Fruit fly (Drosophila melanogaster) whole organism, embryonic: Measurements from ENCODE around the gene CG4660.
A peak's percentile ranks its signal among the peaks of the same experiment; 100 is the strongest.

Experiments
- Aef1 ChIP-seq: fragments of 200-800 bp; sonication (Bioruptor generic); IDR thresholded peaks from 3 replicates; pipeline ENCODE4 v1.3.6; 2022; ENCODE audit warnings: missing biosample characterization, missing genetic modification characterization
- Bgb ChIP-seq: fragments of 200-800 bp; sonication (Bioruptor generic); IDR thresholded peaks from 2 replicates; pipeline ENCODE4 v1.3.6; 2022; ENCODE audit warnings: missing biosample characterization, missing genetic modification characterization; ENCODE audit not compliant: partially characterized antibody
- CG11504 ChIP-seq: fragments of 200-800 bp; sonication (Bioruptor generic); optimal IDR thresholded peaks from 3 replicates; lab custom pipeline; 2019; ENCODE audit warnings: missing biosample characterization, mild to moderate bottlenecking, missing genetic modification characterization, moderate library complexity
- CG12744 ChIP-seq: fragments of 200-800 bp; sonication (Bioruptor generic); optimal IDR thresholded peaks from 2 replicates; lab custom pipeline; 2016; ENCODE audit warnings: missing biosample characterization, missing genetic modification characterization
- CG13123 ChIP-seq: fragments of 200-800 bp; sonication (Bioruptor generic); optimal IDR thresholded peaks from 2 replicates; lab custom pipeline; 2016; ENCODE audit warnings: missing biosample characterization, missing genetic modification characterization
- CG13894 ChIP-seq: fragments of 200-800 bp; sonication (Bioruptor generic); optimal IDR thresholded peaks from 3 replicates; lab custom pipeline; 2018; ENCODE audit warnings: missing biosample characterization, mild to moderate bottlenecking, missing genetic modification characterization, moderate library complexity
- CG14710 ChIP-seq: fragments of 200-800 bp; sonication (Bioruptor generic); optimal IDR thresholded peaks from 3 replicates; lab custom pipeline; 2019; ENCODE audit warnings: missing biosample characterization, mild to moderate bottlenecking, missing genetic modification characterization, moderate library complexity
- CG15601 ChIP-seq: fragments of 200-800 bp; sonication (Bioruptor generic); optimal IDR thresholded peaks from 3 replicates; lab custom pipeline; 2019; ENCODE audit warnings: missing biosample characterization, mild to moderate bottlenecking, missing genetic modification characterization, moderate library complexity
- CG1603 ChIP-seq: fragments of 200-800 bp; sonication (Bioruptor generic); optimal IDR thresholded peaks from 2 replicates; lab custom pipeline; 2019; ENCODE audit warnings: missing biosample characterization, mild to moderate bottlenecking, missing genetic modification characterization, moderate library complexity
- CG16863 ChIP-seq: fragments of 200-800 bp; sonication (Bioruptor generic); optimal IDR thresholded peaks from 3 replicates; lab custom pipeline; 2016; ENCODE audit warnings: missing biosample characterization, missing genetic modification characterization
- CG2199 ChIP-seq: fragments of 200-800 bp; sonication (Bioruptor generic); IDR thresholded peaks from 3 replicates; pipeline ENCODE4 v1.3.6; 2022; ENCODE audit warnings: missing biosample characterization, missing genetic modification characterization
- CG2202 ChIP-seq: fragments of 200-800 bp; sonication (Bioruptor generic); optimal IDR thresholded peaks from 2 replicates; lab custom pipeline; 2018; ENCODE audit warnings: missing biosample characterization, mild to moderate bottlenecking, missing genetic modification characterization
- CG31365 ChIP-seq: fragments of 200-800 bp; sonication (Bioruptor generic); optimal IDR thresholded peaks from 2 replicates; lab custom pipeline; 2018; ENCODE audit warnings: missing biosample characterization, mild to moderate bottlenecking, missing genetic modification characterization
- CG33213 ChIP-seq: fragments of 200-800 bp; sonication (Bioruptor generic); optimal IDR thresholded peaks from 3 replicates; lab custom pipeline; 2016; ENCODE audit warnings: missing biosample characterization, missing genetic modification characterization
- CG42726 ChIP-seq: fragments of 200-800 bp; sonication (Bioruptor generic); IDR thresholded peaks from 2 replicates; pipeline ENCODE4 v1.3.6; 2022; ENCODE audit warnings: missing biosample characterization, missing genetic modification characterization; ENCODE audit not compliant: partially characterized antibody
- CG4707 ChIP-seq: fragments of 200-800 bp; sonication (Bioruptor generic); optimal IDR thresholded peaks from 2 replicates; lab custom pipeline; 2018; ENCODE audit warnings: missing biosample characterization, mild to moderate bottlenecking, missing genetic modification characterization, moderate library complexity
- CG6791 ChIP-seq: fragments of 200-800 bp; sonication (Bioruptor generic); IDR thresholded peaks from 3 replicates; pipeline ENCODE4 v1.3.6; 2022; ENCODE audit warnings: missing biosample characterization, missing genetic modification characterization; ENCODE audit not compliant: partially characterized antibody
- CG6813 ChIP-seq: fragments of 200-800 bp; sonication (Bioruptor generic); optimal IDR thresholded peaks from 2 replicates; lab custom pipeline; 2017; ENCODE audit warnings: missing biosample characterization, missing genetic modification characterization, mild to moderate bottlenecking, moderate library complexity, missing genetic modification reagents
- CG8281 ChIP-seq: fragments of 200-800 bp; sonication (Bioruptor generic); optimal IDR thresholded peaks from 2 replicates; lab custom pipeline; 2018; ENCODE audit warnings: missing biosample characterization, mild to moderate bottlenecking, missing genetic modification characterization, moderate library complexity
- CTCF ChIP-seq: fragments of 200-800 bp; sonication (Bioruptor generic); optimal IDR thresholded peaks from 2 replicates; lab custom pipeline; 2017; ENCODE audit warnings: missing biosample characterization, mild to moderate bottlenecking, missing genetic modification characterization, moderate library complexity
- Kr ChIP-seq: fragments of 200-800 bp; sonication (Bioruptor generic); optimal IDR thresholded peaks from 2 replicates; lab custom pipeline; 2017; ENCODE audit warnings: missing biosample characterization, mild to moderate bottlenecking, missing genetic modification characterization
- Lhr ChIP-seq: fragments of 200-800 bp; sonication (Bioruptor generic); optimal IDR thresholded peaks from 3 replicates; lab custom pipeline; 2017; ENCODE audit warnings: mild to moderate bottlenecking, missing biosample characterization, missing genetic modification reagents, missing genetic modification characterization
- Med ChIP-seq: fragments of 200-800 bp; sonication (Bioruptor generic); peaks from one replicate; lab custom pipeline; 2016; ENCODE audit warnings: missing biosample characterization, missing genetic modification characterization, mild to moderate bottlenecking, inconsistent platforms, moderate library complexity
- Pdp1 ChIP-seq, 2 experiments: fragments of 200-800 bp; sonication (Bioruptor generic); optimal IDR thresholded peaks; 3 replicates each; lab custom pipeline; 2016; ENCODE audit warnings: missing biosample characterization in 2 of 2, missing genetic modification characterization in 2 of 2, mild to moderate bottlenecking in 1 of 2, moderate library complexity in 1 of 2
- Sry-δ ChIP-seq: fragments of 200-800 bp; sonication (Bioruptor generic); optimal IDR thresholded peaks from 2 replicates; lab custom pipeline; 2016; ENCODE audit warnings: missing biosample characterization, missing genetic modification characterization
- Vsx1 ChIP-seq: fragments of 200-800 bp; sonication (Bioruptor generic); optimal IDR thresholded peaks from 2 replicates; lab custom pipeline; 2017; ENCODE audit warnings: missing biosample characterization, mild to moderate bottlenecking, missing genetic modification characterization, missing genetic modification reagents
- amos ChIP-seq: fragments of 200-800 bp; sonication (Bioruptor generic); IDR thresholded peaks from 2 replicates; pipeline ENCODE4 v1.3.6; 2022; ENCODE audit warnings: missing biosample characterization, missing genetic modification characterization; ENCODE audit not compliant: partially characterized antibody
- bbx ChIP-seq: fragments of 200-800 bp; sonication (Bioruptor generic); IDR thresholded peaks from 2 replicates; pipeline ENCODE4 v1.3.6; 2022; ENCODE audit warnings: missing biosample characterization, missing genetic modification characterization; ENCODE audit not compliant: partially characterized antibody
- dan ChIP-seq: fragments of 200-800 bp; sonication (Bioruptor generic); IDR thresholded peaks from 2 replicates; pipeline ENCODE4 v1.3.6; 2022; ENCODE audit warnings: missing biosample characterization, missing genetic modification characterization
- danr ChIP-seq: fragments of 200-800 bp; sonication (Bioruptor generic); IDR thresholded peaks from 2 replicates; pipeline ENCODE4 v1.3.6; 2022; ENCODE audit warnings: missing biosample characterization, missing genetic modification characterization
- dati ChIP-seq: fragments of 200-800 bp; sonication (Bioruptor generic); IDR thresholded peaks from 2 replicates; pipeline ENCODE4 v1.3.6; 2022; ENCODE audit warnings: missing biosample characterization, missing genetic modification characterization
- gcm2 ChIP-seq: fragments of 200-800 bp; sonication (Bioruptor generic); optimal IDR thresholded peaks from 2 replicates; lab custom pipeline; 2016; ENCODE audit warnings: missing biosample characterization, missing genetic modification characterization
- pita ChIP-seq: fragments of 200-800 bp; sonication (Bioruptor generic); optimal IDR thresholded peaks from 2 replicates; lab custom pipeline; 2017; ENCODE audit warnings: missing biosample characterization, mild to moderate bottlenecking, missing genetic modification characterization
- sens ChIP-seq: fragments of 200-800 bp; sonication (Bioruptor generic); peaks from one replicate; lab custom pipeline; 2016; ENCODE audit warnings: missing biosample characterization, missing genetic modification characterization
- stwl ChIP-seq: fragments of 200-800 bp; sonication (Bioruptor generic); optimal IDR thresholded peaks from 3 replicates; lab custom pipeline; 2018; ENCODE audit warnings: missing biosample characterization, mild to moderate bottlenecking, missing genetic modification characterization, moderate library complexity
- toy ChIP-seq: fragments of 200-800 bp; sonication (Bioruptor generic); IDR thresholded peaks from 2 replicates; pipeline ENCODE4 v1.3.6; 2022; ENCODE audit warnings: missing biosample characterization, missing genetic modification characterization
- vvl ChIP-seq: fragments of 200-800 bp; sonication (Bioruptor generic); IDR thresholded peaks from 2 replicates; pipeline ENCODE4 v1.3.6; 2022; ENCODE audit warnings: missing biosample characterization, missing genetic modification characterization
- z ChIP-seq: fragments of 200-800 bp; sonication (Bioruptor generic); IDR thresholded peaks from 3 replicates; pipeline ENCODE4 v1.3.6; 2022; ENCODE audit warnings: missing biosample characterization, missing genetic modification characterization

Gene CG4660

DNA sequence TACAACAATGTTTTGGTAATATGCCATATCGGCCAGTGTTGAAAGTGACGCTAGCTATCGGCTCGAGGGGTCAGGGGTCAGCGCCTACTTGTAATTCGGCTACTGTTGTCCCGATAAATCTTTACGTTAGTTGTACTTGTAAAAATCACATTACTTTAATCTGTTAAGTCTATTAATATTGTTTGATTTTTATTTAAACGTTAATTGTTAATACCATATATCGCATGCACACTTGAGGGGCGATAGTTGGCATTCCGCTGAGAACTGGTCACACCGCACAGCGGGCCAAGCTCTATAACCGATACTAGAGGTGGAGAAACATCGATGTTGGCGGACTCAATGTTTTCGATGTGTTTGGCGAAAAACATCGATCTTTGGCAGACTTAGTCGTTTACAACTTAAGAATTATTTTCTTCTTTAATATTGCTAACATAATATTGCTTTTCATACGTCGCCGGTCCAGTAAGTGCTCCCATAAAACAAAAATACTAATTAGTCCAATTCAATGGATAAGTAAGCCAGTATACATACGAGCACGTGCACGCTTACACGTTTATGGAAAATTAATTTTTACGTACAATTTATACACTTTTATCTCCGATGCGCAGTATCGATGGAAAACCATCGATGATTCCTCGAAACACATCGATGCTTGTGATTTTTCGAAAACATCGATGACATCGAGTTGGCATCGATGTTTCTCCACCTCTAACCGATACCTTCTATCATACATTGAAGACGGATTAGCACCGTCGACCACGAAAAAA is 43.8 kb downstream of the CG4660 start, which contains the start of the genes rux and MCTS1 (continued):
- TF ChIP-seq dan (GFP tag; lab: Robert Waterston, UW) (no peak), Aef1 (GFP tag; lab: Robert Waterston, UW) (peak; percentile 22; the same call in 1 of the 3 replicates), gcm2 (no peak), Sry-δ (GFP tag; lab: Kevin White, UChicago) (peak; percentile 89), toy (GFP tag; lab: Robert Waterston, UW) (no peak), CG13123 (GFP tag; lab: Kevin White, UChicago) (no peak)

DNA sequence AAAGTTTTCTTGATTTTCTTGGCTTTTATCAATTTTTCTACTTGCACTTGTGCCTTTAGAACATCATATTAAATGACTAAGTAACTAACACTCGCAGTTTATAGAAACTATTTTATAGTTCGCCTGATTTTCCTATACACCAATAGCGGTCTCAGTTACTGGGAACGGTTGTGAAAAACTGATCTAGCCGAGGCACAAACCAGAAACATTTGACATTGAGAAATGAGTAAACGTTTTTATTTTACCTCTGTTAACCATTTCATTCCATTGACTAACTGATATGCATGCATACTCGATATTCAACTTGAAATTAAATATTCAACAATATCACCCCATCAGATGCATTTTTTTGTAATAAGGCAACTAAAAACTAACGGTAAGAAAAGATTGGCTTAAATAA is 45.8 kb downstream of the CG4660 start:
- TF ChIP-seq Med (GFP tag; lab: Kevin White, UChicago) (peak; percentile 9), CG8281 (tag; lab: Kevin White, UChicago) (peak; percentile 46), z (no peak), CG16863 (GFP tag; lab: Kevin White, UChicago) (no peak), CG4707 (peak; percentile 38), CG11504 (tag; lab: Kevin White, UChicago) (peak; percentile 32), CG33213 (GFP tag; lab: Kevin White, UChicago) (no peak), amos (GFP tag; lab: Robert Waterston, UW) (peak; percentile 6; the same call in 1 of the 2 replicates), pita (peak; percentile 78), sens (GFP tag; lab: Kevin White, UChicago) (peak; percentile 77), stwl (tag; lab: Kevin White, UChicago) (peak; percentile 31), CG1603 (peak; percentile 37), bbx (peak; percentile 58; the same call in 1 of the 2 replicates), CG2202 (tag; lab: Kevin White, UChicago) (peak; percentile 2), CG6791 (GFP tag; lab: Robert Waterston, UW) (0 out of 3 replicates have a peak, but pooled peaks have one; percentile 29), Kr (no peak), CG6813 (GFP tag; lab: Kevin White, UChicago) (no peak), vvl (GFP tag; lab: Robert Waterston, UW) (0 out of 2 replicates have a peak, but pooled peaks have one; percentile 13), Vsx1 (GFP tag; lab: Kevin White, UChicago) (peak; percentile 57), CG31365 (tag; lab: Kevin White, UChicago) (peak; percentile 87), CG12744 (no peak), Pdp1 (GFP tag; optimal IDR thresholded peaks at IDR 0.05; lab: Kevin White, UChicago) (peak in 1 of 2 experiments; percentile 25), dati (GFP tag; lab: Robert Waterston, UW) (no peak), Lhr (GFP tag; lab: Kevin White, UChicago) (peak; percentile 37), CG14710 (peak; percentile 25), CTCF (GFP tag; lab: Kevin White, UChicago) (peak; percentile 81), Bgb (GFP tag; lab: Robert Waterston, UW) (peak; percentile 55; the same call in 1 of the 2 replicates), CG2199 (peak; percentile 77), CG15601 (tag; lab: Kevin White, UChicago) (peak; percentile 77), CG42726 (GFP tag; lab: Robert Waterston, UW) (0 out of 2 replicates have a peak, but pooled peaks have one; percentile 9)

DNA sequence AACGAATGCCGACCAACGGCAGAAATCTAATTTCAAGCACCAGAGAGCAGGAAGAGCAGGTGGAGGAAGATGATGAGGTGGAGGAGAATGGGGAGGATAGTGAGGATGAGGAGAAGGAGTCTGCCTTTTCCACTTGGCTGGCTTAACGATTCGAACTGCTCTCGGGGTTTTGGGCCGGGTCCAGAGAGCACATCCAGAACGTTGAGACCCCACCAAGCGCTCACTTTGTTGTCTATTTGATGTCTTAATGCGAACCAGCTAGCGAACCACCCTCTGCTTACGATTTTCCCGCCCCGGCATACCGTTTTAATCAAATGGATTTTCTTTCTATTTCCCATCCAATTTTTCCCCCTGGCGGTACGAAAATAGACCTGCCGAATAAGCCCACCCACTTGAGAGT is 46.4 kb downstream of the CG4660 start:
- TF ChIP-seq CG13894 (peak; percentile 91), z (0 out of 3 replicates have a peak, but pooled peaks have one; percentile 11), danr (GFP tag; lab: Robert Waterston, UW) (no peak), sens (GFP tag; lab: Kevin White, UChicago) (peak; percentile 31)
